Fruit fly (Drosophila melanogaster) whole organism: ENCODE results near the gene Las.

ENCODE experiments used
- CG8478 ChIP-seq: fragments of >200 bp; optimal IDR thresholded peaks from 2 replicates; lab custom pipeline; 2018; ENCODE audit warnings: inconsistent platforms
- Dll ChIP-seq: fragments of >200 bp; optimal IDR thresholded peaks from 2 replicates; lab custom pipeline; 2017
- EcR ChIP-seq, 2 experiments: fragments of >200 bp; optimal IDR thresholded peaks; 2 replicates each; lab custom pipeline; 2017; ENCODE audit warnings: missing biosample characterization in 2 of 2, missing genetic modification characterization in 2 of 2, missing genetic modification reagents in 2 of 2
- pan ChIP-seq: fragments of >200 bp; optimal IDR thresholded peaks from 2 replicates; lab custom pipeline; 2017
- usp ChIP-seq: fragments of >200 bp; optimal IDR thresholded peaks from 2 replicates; lab custom pipeline; 2017; ENCODE audit warnings: missing biosample characterization, missing genetic modification characterization, mixed read lengths

dm6 chr3L:20448773-20449172 lies 16.6 kb upstream of the Las start:
- TF ChIP-seq CG8478 (lab: Kevin White, UChicago) = no peak
- no peak for TF ChIP-seq Dll (lab: Kevin White, UChicago)
- TF ChIP-seq EcR (GFP tag; optimal IDR thresholded peaks at IDR 0.05; lab: Kevin White, UChicago) = no peak
- no peak for TF ChIP-seq usp (GFP tag; lab: Kevin White, UChicago)
- no peak for TF ChIP-seq pan
